Worm (Caenorhabditis elegans) whole organism, L4/young adult: ENCODE data around the gene T14G10.8.

Experiments
- dao-5 ChIP-seq: sonication (generic microtip); optimal IDR thresholded peaks from 2 replicates; lab custom pipeline; 2016; ENCODE audit warnings: missing genotype, missing genetic modification characterization, moderate library complexity, missing compliant biosample characterization
- him-1 ChIP-seq: sonication (generic microtip); optimal IDR thresholded peaks from 2 replicates; lab custom pipeline; 2016; ENCODE audit warnings: missing genotype, missing genetic modification reagents, missing genetic modification characterization, missing compliant biosample characterization

DNA sequence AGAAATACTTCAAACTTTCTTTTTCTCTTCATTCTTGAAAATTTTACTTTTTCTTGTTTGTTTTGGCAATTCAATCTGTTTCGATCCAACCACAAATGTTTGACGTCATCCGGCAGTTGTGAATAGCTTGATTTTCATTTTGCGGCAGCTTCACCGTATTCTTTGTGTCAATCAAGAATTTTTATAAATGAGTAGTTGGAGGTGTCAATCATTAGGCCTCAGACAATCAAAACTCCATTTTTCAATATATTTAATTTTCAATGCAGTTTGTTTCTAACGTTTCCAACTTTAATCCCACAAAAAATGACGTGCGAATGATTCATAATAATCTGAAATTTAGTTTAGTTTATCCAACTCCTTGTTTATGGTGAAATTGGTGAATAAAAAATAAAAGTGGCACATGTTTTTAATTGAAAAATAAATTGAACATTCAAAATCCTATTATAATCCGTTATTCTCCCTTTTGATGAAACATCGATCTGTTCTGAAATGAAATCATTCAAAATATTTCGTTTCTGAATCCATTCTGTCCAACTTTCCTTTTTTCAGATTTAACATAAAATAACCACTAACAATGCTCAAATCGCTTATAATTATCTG, 10.8 kb upstream of the T14G10.8 start, which contains the start of gene ttr-53:
- TF ChIP-seq him-1: no peak
- TF ChIP-seq dao-5 (tag; lab: Kevin White, UChicago): no peak
